Fruit fly (Drosophila melanogaster) whole organism, embryonic: ENCODE measurements around the gene cmb.

Source experiments
- ATbp ChIP-seq: fragments of 200-800 bp; sonication (Bioruptor generic); optimal IDR thresholded peaks from 2 replicates; lab custom pipeline; 2017; ENCODE audit warnings: missing biosample characterization, mild to moderate bottlenecking, missing genetic modification characterization, missing genetic modification reagents
- Ada2b ChIP-seq: fragments of 200-800 bp; sonication (Bioruptor generic); IDR thresholded peaks from 2 replicates; pipeline ENCODE4 v1.3.6; 2022; ENCODE audit warnings: missing biosample characterization, missing genetic modification characterization
- Aef1 ChIP-seq: fragments of 200-800 bp; sonication (Bioruptor generic); IDR thresholded peaks from 3 replicates; pipeline ENCODE4 v1.3.6; 2022; ENCODE audit warnings: missing biosample characterization, missing genetic modification characterization
- B-H2 ChIP-seq: fragments of 200-800 bp; sonication (Bioruptor generic); optimal IDR thresholded peaks from 2 replicates; lab custom pipeline; 2018; ENCODE audit warnings: missing biosample characterization, mild to moderate bottlenecking, missing genetic modification characterization
- CG10209 ChIP-seq: fragments of 200-800 bp; sonication (Bioruptor generic); optimal IDR thresholded peaks from 3 replicates; lab custom pipeline; 2017; ENCODE audit warnings: missing biosample characterization, mild to moderate bottlenecking, missing genetic modification characterization, missing genetic modification reagents
- CG10543 ChIP-seq: fragments of 200-800 bp; sonication (Bioruptor generic); optimal IDR thresholded peaks from 3 replicates; lab custom pipeline; 2017; ENCODE audit warnings: missing biosample characterization, mild to moderate bottlenecking, missing genetic modification characterization, moderate library complexity
- CG14860 ChIP-seq: fragments of 200-800 bp; sonication (Bioruptor generic); IDR thresholded peaks from 3 replicates; pipeline ENCODE4 v1.3.6; 2022; ENCODE audit warnings: missing biosample characterization, missing genetic modification characterization; ENCODE audit not compliant: partially characterized antibody
- CG17186 ChIP-seq: fragments of 200-800 bp; sonication (Bioruptor generic); optimal IDR thresholded peaks from 3 replicates; lab custom pipeline; 2017; ENCODE audit warnings: missing biosample characterization, missing genetic modification reagents, missing genetic modification characterization
- CG17328 ChIP-seq: fragments of 200-800 bp; sonication (Bioruptor generic); IDR thresholded peaks from 2 replicates; pipeline ENCODE4 v1.3.6; 2022; ENCODE audit warnings: missing biosample characterization, missing genetic modification characterization
- CG17359 ChIP-seq: fragments of 200-800 bp; sonication (Bioruptor generic); optimal IDR thresholded peaks from 3 replicates; lab custom pipeline; 2018; ENCODE audit warnings: missing biosample characterization, mild to moderate bottlenecking, missing genetic modification characterization, moderate library complexity
- CG17385 ChIP-seq: fragments of 200-800 bp; sonication (Bioruptor generic); optimal IDR thresholded peaks from 3 replicates; lab custom pipeline; 2018; ENCODE audit warnings: missing biosample characterization, mild to moderate bottlenecking, missing genetic modification characterization
- CG18011 ChIP-seq: fragments of 200-800 bp; sonication (Bioruptor generic); optimal IDR thresholded peaks from 2 replicates; lab custom pipeline; 2017; ENCODE audit warnings: missing biosample characterization, missing genetic modification characterization, mild to moderate bottlenecking, moderate library complexity, missing genotype
- CG2678 ChIP-seq: fragments of 200-800 bp; sonication (Bioruptor generic); optimal IDR thresholded peaks from 3 replicates; lab custom pipeline; 2019; ENCODE audit warnings: missing biosample characterization, mild to moderate bottlenecking, missing genetic modification characterization, moderate library complexity
- CG42726 ChIP-seq: fragments of 200-800 bp; sonication (Bioruptor generic); IDR thresholded peaks from 2 replicates; pipeline ENCODE4 v1.3.6; 2022; ENCODE audit warnings: missing biosample characterization, missing genetic modification characterization; ENCODE audit not compliant: partially characterized antibody
- CG4730 ChIP-seq: fragments of 200-800 bp; sonication (Bioruptor generic); IDR thresholded peaks from 2 replicates; pipeline ENCODE4 v1.3.6; 2022; ENCODE audit warnings: missing biosample characterization, missing genetic modification characterization
- CG7372 ChIP-seq: fragments of 200-800 bp; sonication (Bioruptor generic); IDR thresholded peaks from 2 replicates; pipeline ENCODE4 v1.3.6; 2022; ENCODE audit warnings: missing biosample characterization, missing genetic modification characterization
- CG7786 ChIP-seq: fragments of 200-800 bp; sonication (Bioruptor generic); optimal IDR thresholded peaks from 2 replicates; lab custom pipeline; 2016; ENCODE audit warnings: missing biosample characterization, missing genetic modification characterization
- CG9609 ChIP-seq: fragments of 200-800 bp; sonication (Bioruptor generic); optimal IDR thresholded peaks from 3 replicates; lab custom pipeline; 2016; ENCODE audit warnings: missing biosample characterization, missing genetic modification characterization
- CkIIα-i1 ChIP-seq: fragments of 200-800 bp; sonication (Bioruptor generic); IDR thresholded peaks from 2 replicates; pipeline ENCODE4 v1.3.6; 2022; ENCODE audit warnings: missing biosample characterization, missing genetic modification characterization
- Dad ChIP-seq: fragments of 200-800 bp; sonication (Bioruptor generic); optimal IDR thresholded peaks from 3 replicates; lab custom pipeline; 2016; ENCODE audit warnings: missing biosample characterization, missing genetic modification characterization
- Dp ChIP-seq: fragments of 200-800 bp; sonication (Bioruptor generic); optimal IDR thresholded peaks from 2 replicates; lab custom pipeline; 2018; ENCODE audit warnings: missing biosample characterization, mild to moderate bottlenecking, missing genetic modification characterization, moderate library complexity
- Drgx ChIP-seq: fragments of 200-800 bp; sonication (Bioruptor generic); IDR thresholded peaks from 2 replicates; pipeline ENCODE4 v1.3.6; 2022; ENCODE audit warnings: missing biosample characterization, missing genetic modification characterization
- Ets65A ChIP-seq: fragments of 200-800 bp; sonication (Bioruptor generic); peaks from one replicate; lab custom pipeline; 2016; ENCODE audit warnings: missing biosample characterization, missing genetic modification characterization
- HHEX ChIP-seq: fragments of 200-800 bp; sonication (Bioruptor generic); optimal IDR thresholded peaks from 3 replicates; lab custom pipeline; 2017; ENCODE audit warnings: missing biosample characterization, mild to moderate bottlenecking, missing genetic modification characterization, missing genetic modification reagents
- HLH4C ChIP-seq: fragments of 200-800 bp; sonication (Bioruptor generic); IDR thresholded peaks from 3 replicates; pipeline ENCODE4 v1.3.6; 2022; ENCODE audit warnings: missing biosample characterization, missing genetic modification characterization; ENCODE audit not compliant: partially characterized antibody
- HLH54F ChIP-seq: fragments of 200-800 bp; sonication (Bioruptor generic); optimal IDR thresholded peaks from 3 replicates; lab custom pipeline; 2016; ENCODE audit warnings: missing biosample characterization, missing genetic modification characterization
- Hmx ChIP-seq: fragments of 200-800 bp; sonication (Bioruptor generic); optimal IDR thresholded peaks from 2 replicates; lab custom pipeline; 2016; ENCODE audit warnings: missing biosample characterization, missing genetic modification characterization
- Lhr ChIP-seq: fragments of 200-800 bp; sonication (Bioruptor generic); optimal IDR thresholded peaks from 3 replicates; lab custom pipeline; 2017; ENCODE audit warnings: mild to moderate bottlenecking, missing biosample characterization, missing genetic modification reagents, missing genetic modification characterization
- NC2α ChIP-seq: fragments of 200-800 bp; sonication (Bioruptor generic); optimal IDR thresholded peaks from 2 replicates; lab custom pipeline; 2016; ENCODE audit warnings: missing biosample characterization, missing genetic modification characterization
- Sin3A ChIP-seq: fragments of >200 bp; optimal IDR thresholded peaks from 2 replicates; lab custom pipeline; 2018
- Sox100B ChIP-seq: fragments of 200-800 bp; sonication (Bioruptor generic); optimal IDR thresholded peaks from 3 replicates; lab custom pipeline; 2018; ENCODE audit warnings: missing biosample characterization, mild to moderate bottlenecking, missing genetic modification characterization
- Vsx1 ChIP-seq: fragments of 200-800 bp; sonication (Bioruptor generic); optimal IDR thresholded peaks from 2 replicates; lab custom pipeline; 2017; ENCODE audit warnings: missing biosample characterization, mild to moderate bottlenecking, missing genetic modification characterization, missing genetic modification reagents
- amos ChIP-seq: fragments of 200-800 bp; sonication (Bioruptor generic); IDR thresholded peaks from 2 replicates; pipeline ENCODE4 v1.3.6; 2022; ENCODE audit warnings: missing biosample characterization, missing genetic modification characterization; ENCODE audit not compliant: partially characterized antibody
- dm ChIP-seq: fragments of 200-800 bp; sonication (Bioruptor generic); optimal IDR thresholded peaks from 3 replicates; lab custom pipeline; 2016; ENCODE audit warnings: missing biosample characterization, missing genetic modification characterization
- exex ChIP-seq: fragments of 200-800 bp; sonication (Bioruptor generic); optimal IDR thresholded peaks from 4 replicates; lab custom pipeline; 2018; ENCODE audit warnings: missing biosample characterization, mild to moderate bottlenecking, missing genetic modification characterization, moderate library complexity
- fd3F ChIP-seq: fragments of 200-800 bp; sonication (Bioruptor generic); optimal IDR thresholded peaks from 2 replicates; lab custom pipeline; 2018; ENCODE audit warnings: missing biosample characterization, mild to moderate bottlenecking, missing genetic modification characterization, moderate library complexity
- fu2 ChIP-seq: fragments of 200-800 bp; sonication (Bioruptor generic); optimal IDR thresholded peaks from 2 replicates; lab custom pipeline; 2016; ENCODE audit warnings: missing biosample characterization, missing genetic modification characterization
- grn ChIP-seq: fragments of 200-800 bp; sonication (Bioruptor generic); optimal IDR thresholded peaks from 3 replicates; lab custom pipeline; 2017; ENCODE audit warnings: missing biosample characterization, missing genetic modification characterization
- hb ChIP-seq: fragments of 200-800 bp; sonication (Bioruptor generic); IDR thresholded peaks from 3 replicates; pipeline ENCODE4 v1.3.6; 2022; ENCODE audit warnings: missing biosample characterization, missing genetic modification characterization; ENCODE audit not compliant: partially characterized antibody
- lbe ChIP-seq: fragments of 200-800 bp; sonication (Bioruptor generic); optimal IDR thresholded peaks from 2 replicates; lab custom pipeline; 2016; ENCODE audit warnings: missing biosample characterization, mild to moderate bottlenecking, missing genetic modification characterization
- pan ChIP-seq, 4 experiments: fragments of >200 bp in 3 of 4; fragments of 200-800 bp in 1 of 4; sonication (Bioruptor generic) in 1 of 4; optimal IDR thresholded peaks in 3 of 4; IDR thresholded peaks in 1 of 4; 2 replicates each; pipeline versions ENCODE4 v1.3.6 to Lab custom; 2017 to 2022; ENCODE audit warnings: missing biosample characterization in 2 of 4, missing genetic modification characterization in 2 of 4, mixed read lengths in 1 of 4
- pho ChIP-seq: fragments of 200-800 bp; sonication (Bioruptor generic); optimal IDR thresholded peaks from 2 replicates; lab custom pipeline; 2016; ENCODE audit warnings: missing biosample characterization, missing genetic modification characterization
- rib ChIP-seq: fragments of 200-800 bp; sonication (Bioruptor generic); IDR thresholded peaks from 2 replicates; pipeline ENCODE4 v1.3.6; 2022; ENCODE audit warnings: missing biosample characterization, missing genetic modification characterization
- sens-2 ChIP-seq: fragments of 200-800 bp; sonication (Bioruptor generic); IDR thresholded peaks from 2 replicates; pipeline ENCODE4 v1.3.6; 2022; ENCODE audit warnings: missing biosample characterization, missing genetic modification characterization
- slp2 ChIP-seq: fragments of 200-800 bp; sonication (Bioruptor generic); optimal IDR thresholded peaks from 2 replicates; lab custom pipeline; 2016; ENCODE audit warnings: missing biosample characterization, missing genetic modification characterization
- ssp ChIP-seq: fragments of 200-800 bp; sonication (Bioruptor generic); IDR thresholded peaks from 2 replicates; pipeline ENCODE4 v1.3.6; 2022; ENCODE audit warnings: missing biosample characterization, missing genetic modification characterization
- tgo ChIP-seq: fragments of 200-800 bp; sonication (Bioruptor generic); IDR thresholded peaks from 3 replicates; pipeline ENCODE4 v1.3.6; 2022; ENCODE audit warnings: missing biosample characterization, missing genetic modification characterization
- ttk ChIP-seq: fragments of 200-800 bp; sonication (Bioruptor generic); IDR thresholded peaks from 2 replicates; pipeline ENCODE4 v2.1.2; 2022; ENCODE audit warnings: missing biosample characterization, missing genetic modification characterization
- yki ChIP-seq: fragments of >200 bp; optimal IDR thresholded peaks from 3 replicates; lab custom pipeline; 2018
- zen2 ChIP-seq: fragments of 200-800 bp; sonication (Bioruptor generic); IDR thresholded peaks from 3 replicates; pipeline ENCODE4 v1.3.6; 2022; ENCODE audit warnings: missing biosample characterization, missing genetic modification characterization; ENCODE audit not compliant: partially characterized antibody

The cmb gene

dm6 chr3L:13479609-13480240 lies 37.3 kb downstream of the cmb start (continued):
- TF ChIP-seq CG17385 (peak; percentile 33), dm (GFP tag; lab: Kevin White, UChicago) (no peak), CG7372 (GFP tag; lab: Robert Waterston, UW) (no peak), CG4730 (no peak), lbe (no peak), HLH54F (GFP tag; lab: Kevin White, UChicago) (peak; percentile 52), Dp (GFP tag; lab: Kevin White, UChicago) (no peak), CkIIα-i1 (GFP tag; lab: Robert Waterston, UW) (no peak), yki (lab: Kevin White, UChicago) (no peak), CG10209 (GFP tag; lab: Kevin White, UChicago) (peak; percentile 41), exex (tag; lab: Kevin White, UChicago) (peak; percentile 43), pan (optimal IDR thresholded peaks at IDR 0.05; lab: Kevin White, UChicago) (no peak), pan (GFP tag; optimal IDR thresholded peaks at IDR 0.05 in 1 of 2, IDR thresholded peaks at IDR 0.05 in 1 of 2) (peak in 1 of 2 experiments; percentile 62), CG17186 (GFP tag; lab: Kevin White, UChicago) (no peak), CG9609 (GFP tag; lab: Kevin White, UChicago) (no peak), CG2678 (tag; lab: Kevin White, UChicago) (peak; percentile 76), HHEX (GFP tag; lab: Kevin White, UChicago) (peak; percentile 53), Ada2b (GFP tag; lab: Robert Waterston, UW) (peak; percentile 44; the same call in 1 of the 2 replicates), CG7786 (GFP tag; lab: Kevin White, UChicago) (peak; percentile 63), CG10543 (peak; percentile 81), rib (GFP tag; lab: Robert Waterston, UW) (no peak), Hmx (GFP tag; lab: Kevin White, UChicago) (no peak), B-H2 (GFP tag; lab: Kevin White, UChicago) (peak; percentile 15), Aef1 (GFP tag; lab: Robert Waterston, UW) (no peak; the same call in 2 of the 3 replicates), CG42726 (GFP tag; lab: Robert Waterston, UW) (no peak), fu2 (GFP tag; lab: Kevin White, UChicago) (peak; percentile 25), tgo (no peak; the same call in 1 of the 3 replicates), CG17359 (tag; lab: Kevin White, UChicago) (peak; percentile 49), sens-2 (no peak), pho (GFP tag; lab: Kevin White, UChicago) (peak; percentile 42), ATbp (GFP tag; lab: Kevin White, UChicago) (no peak), CG17328 (GFP tag; lab: Robert Waterston, UW) (no peak), hb (GFP tag; lab: Robert Waterston, UW) (no peak), zen2 (GFP tag; lab: Robert Waterston, UW) (no peak), Vsx1 (GFP tag; lab: Kevin White, UChicago) (no peak), Drgx (GFP tag; lab: Robert Waterston, UW) (no peak), slp2 (GFP tag; lab: Kevin White, UChicago) (no peak), Lhr (GFP tag; lab: Kevin White, UChicago) (no peak), CG18011 (GFP tag; lab: Kevin White, UChicago) (peak; percentile 44), NC2α (GFP tag; lab: Kevin White, UChicago) (no peak), Sox100B (GFP tag; lab: Kevin White, UChicago) (peak; percentile 63), CG14860 (GFP tag; lab: Robert Waterston, UW) (no peak), ttk (GFP tag; lab: Robert Waterston, UW) (no peak), Ets65A (GFP tag; lab: Kevin White, UChicago) (peak; percentile 39), Sin3A (lab: Kevin White, UChicago) (no peak), Dad (no peak), ssp (GFP tag; lab: Robert Waterston, UW) (no peak), grn (no peak), fd3F (GFP tag; lab: Kevin White, UChicago) (peak; percentile 35), HLH4C (no peak), amos (no peak)
